Worm (Caenorhabditis elegans) whole organism, midembryonic: ENCODE results near the gene K09E2.2.

Source experiments
- T22C8.4 ChIP-seq: fragments of 200-800 bp; sonication (Bioruptor generic); IDR thresholded peaks from 2 replicates; pipeline ENCODE4 v1.3.6; 2022; ENCODE audit warnings: missing genetic modification characterization, missing compliant biosample characterization
- cog-1 ChIP-seq: sonication (generic microtip); optimal IDR thresholded peaks from 2 replicates; lab custom pipeline; 2016; ENCODE audit warnings: missing genetic modification characterization, missing compliant biosample characterization
- flt-1 ChIP-seq: fragments of 200-800 bp; sonication (Bioruptor generic); IDR thresholded peaks from 2 replicates; pipeline ENCODE4 v1.3.6; 2022; ENCODE audit warnings: missing genetic modification characterization, missing compliant biosample characterization
- klf-2 ChIP-seq: fragments of 200-800 bp; sonication (Bioruptor generic); conservative IDR thresholded peaks from 2 replicates; pipeline ENCODE4 v1.3.6; 2022; ENCODE audit warnings: missing genetic modification reagents, missing genetic modification characterization, missing compliant biosample characterization
- med-1 ChIP-seq: sonication (generic microtip); optimal IDR thresholded peaks from 2 replicates; lab custom pipeline; 2017; ENCODE audit warnings: missing genetic modification characterization, mild to moderate bottlenecking, missing compliant biosample characterization, antibody characterized with exemption, missing genetic modification reagents; ENCODE audit not compliant: insufficient read depth
- ref-1 ChIP-seq: fragments of 200-800 bp; sonication (Bioruptor generic); conservative IDR thresholded peaks from 2 replicates; pipeline ENCODE4 v1.3.6; 2022; ENCODE audit warnings: missing genetic modification reagents, missing genetic modification characterization, missing compliant biosample characterization
- tab-1 ChIP-seq: fragments of 200-800 bp; sonication (Bioruptor generic); IDR thresholded peaks from 2 replicates; pipeline ENCODE4 v1.3.6; 2022; ENCODE audit warnings: missing genetic modification characterization, missing compliant biosample characterization
- ztf-23 ChIP-seq: fragments of 200-800 bp; sonication (Bioruptor generic); IDR thresholded peaks from 2 replicates; pipeline ENCODE4 v1.3.6; 2022; ENCODE audit warnings: missing genetic modification reagents, missing genetic modification characterization, missing compliant biosample characterization
- ztf-29 ChIP-seq: fragments of 200-800 bp; sonication (Bioruptor generic); IDR thresholded peaks from 2 replicates; pipeline ENCODE4 v1.3.6; 2022; ENCODE audit warnings: missing genetic modification reagents, missing genetic modification characterization, missing compliant biosample characterization

K09E2.2 gene

ce11 chrX:8672760-8673159 is at the start of gene K09E2.2, which contains the start of gene K09E2.3:
K09E2.2 (plus strand) TSS chrX:8673060.
K09E2.3 (plus strand) TSS chrX:8673084.
- TF ChIP-seq klf-2 (GFP tag; lab: Robert Waterston, UW) (no peak), ztf-29 (GFP tag; lab: Robert Waterston, UW) (no peak), flt-1 (GFP tag; lab: Robert Waterston, UW) (no peak), ref-1 (GFP tag; lab: Robert Waterston, UW) (no peak), ztf-23 (GFP tag; lab: Robert Waterston, UW) (no peak), T22C8.4 (no peak), cog-1 (tag; lab: Kevin White, UChicago) (no peak), tab-1 (GFP tag; lab: Robert Waterston, UW) (no peak)

- TF ChIP-seq ztf-29 (GFP tag; lab: Robert Waterston, UW) (0 out of 2 replicates have a peak, but pooled peaks have one; percentile 31), med-1 (GFP tag; lab: Kevin White, UChicago) (no peak)
Measured at ce11 chrX:8623840-8624591, 48.8 kb upstream of the K09E2.2 start.

ce11 chrX:8625090-8625489 is 47.8 kb upstream of the K09E2.2 start, which contains the start of gene K01A12.3:
K01A12.3 (minus strand) TSS chrX:8625190.
- no peak for TF ChIP-seq ztf-23 (GFP tag; lab: Robert Waterston, UW)
- no peak for TF ChIP-seq klf-2 (GFP tag; lab: Robert Waterston, UW)
- TF ChIP-seq ref-1 (GFP tag; lab: Robert Waterston, UW) = no peak
- TF ChIP-seq T22C8.4 = no peak
- TF ChIP-seq ztf-29 (GFP tag; lab: Robert Waterston, UW) = no peak
- TF ChIP-seq tab-1 (GFP tag; lab: Robert Waterston, UW) = no peak
- no peak for TF ChIP-seq cog-1 (tag; lab: Kevin White, UChicago)
- TF ChIP-seq flt-1 (GFP tag; lab: Robert Waterston, UW) = no peak
- TF ChIP-seq med-1 (GFP tag; lab: Kevin White, UChicago) = no peak

- peak; percentile 64 for TF ChIP-seq ref-1 (GFP tag; lab: Robert Waterston, UW)
- TF ChIP-seq flt-1 (GFP tag; lab: Robert Waterston, UW) = peak; percentile 91
- TF ChIP-seq med-1 (GFP tag; lab: Kevin White, UChicago) = peak; percentile 43
- TF ChIP-seq ztf-23 (GFP tag; lab: Robert Waterston, UW) = no peak; the same call in 1 of the 2 replicates
- no peak for TF ChIP-seq cog-1 (tag; lab: Kevin White, UChicago)
- peak; percentile 83 for TF ChIP-seq tab-1 (GFP tag; lab: Robert Waterston, UW)
- TF ChIP-seq T22C8.4 = no peak; the same call in none of the 2 replicates
- no peak for TF ChIP-seq ztf-29 (GFP tag; lab: Robert Waterston, UW)
- peak; percentile 69 for TF ChIP-seq klf-2 (GFP tag; lab: Robert Waterston, UW)
Measured at ce11 chrX:8638679-8639184, 34.1 kb upstream of the K09E2.2 start.

- TF ChIP-seq ref-1 (GFP tag; lab: Robert Waterston, UW) (no peak), tab-1 (GFP tag; lab: Robert Waterston, UW) (0 out of 2 replicates have a peak, but pooled peaks have one; percentile 31), flt-1 (GFP tag; lab: Robert Waterston, UW) (0 out of 2 replicates have a peak, but pooled peaks have one; percentile 39)
Measured at ce11 chrX:8640654-8641053, 32.2 kb upstream of the K09E2.2 start.

ce11 chrX:8643817-8644216 is 29.0 kb upstream of the K09E2.2 start, which contains the start of gene stg-2:
stg-2 (minus strand) TSS chrX:8643917.
- TF ChIP-seq klf-2 (GFP tag; lab: Robert Waterston, UW) = no peak
- TF ChIP-seq med-1 (GFP tag; lab: Kevin White, UChicago) = no peak
- no peak for TF ChIP-seq flt-1 (GFP tag; lab: Robert Waterston, UW)
- no peak for TF ChIP-seq ztf-23 (GFP tag; lab: Robert Waterston, UW)
- TF ChIP-seq ref-1 (GFP tag; lab: Robert Waterston, UW) = no peak
- no peak for TF ChIP-seq ztf-29 (GFP tag; lab: Robert Waterston, UW)
- TF ChIP-seq tab-1 (GFP tag; lab: Robert Waterston, UW) = no peak
- no peak for TF ChIP-seq cog-1 (tag; lab: Kevin White, UChicago)
- TF ChIP-seq T22C8.4 = no peak

- peak; percentile 85 for TF ChIP-seq T22C8.4
- peak; percentile 95 for TF ChIP-seq flt-1 (GFP tag; lab: Robert Waterston, UW)
- TF ChIP-seq ztf-23 (GFP tag; lab: Robert Waterston, UW) = peak; percentile 87
- TF ChIP-seq tab-1 (GFP tag; lab: Robert Waterston, UW) = peak; percentile 94
- TF ChIP-seq klf-2 (GFP tag; lab: Robert Waterston, UW) = peak; percentile 72; the same call in 1 of the 2 replicates
- TF ChIP-seq med-1 (GFP tag; lab: Kevin White, UChicago) = peak; percentile 58
- peak; percentile 83 for TF ChIP-seq ref-1 (GFP tag; lab: Robert Waterston, UW)
- TF ChIP-seq cog-1 (tag; lab: Kevin White, UChicago) = peak; percentile 68
- peak; percentile 80 for TF ChIP-seq ztf-29 (GFP tag; lab: Robert Waterston, UW)
Measured at ce11 chrX:8646287-8646686, 26.6 kb upstream of the K09E2.2 start.

ce11 chrX:8646997-8647396 is 25.9 kb upstream of the K09E2.2 start, which contains the start of gene F12D9.2:
F12D9.2 (minus strand) TSS chrX:8647097.
- no peak for TF ChIP-seq med-1 (GFP tag; lab: Kevin White, UChicago)

- TF ChIP-seq cog-1 (tag; lab: Kevin White, UChicago) = no peak
- no peak for TF ChIP-seq flt-1 (GFP tag; lab: Robert Waterston, UW)
- TF ChIP-seq T22C8.4 = no peak
- no peak for TF ChIP-seq ztf-23 (GFP tag; lab: Robert Waterston, UW)
- TF ChIP-seq tab-1 (GFP tag; lab: Robert Waterston, UW) = no peak
- TF ChIP-seq ref-1 (GFP tag; lab: Robert Waterston, UW) = no peak
- TF ChIP-seq klf-2 (GFP tag; lab: Robert Waterston, UW) = no peak
- no peak for TF ChIP-seq med-1 (GFP tag; lab: Kevin White, UChicago)
- TF ChIP-seq ztf-29 (GFP tag; lab: Robert Waterston, UW) = no peak
Measured at ce11 chrX:8648582-8648981, 24.3 kb upstream of the K09E2.2 start.
